Worm (Caenorhabditis elegans): ENCODE results near the gene ddb-1.

DNA sequence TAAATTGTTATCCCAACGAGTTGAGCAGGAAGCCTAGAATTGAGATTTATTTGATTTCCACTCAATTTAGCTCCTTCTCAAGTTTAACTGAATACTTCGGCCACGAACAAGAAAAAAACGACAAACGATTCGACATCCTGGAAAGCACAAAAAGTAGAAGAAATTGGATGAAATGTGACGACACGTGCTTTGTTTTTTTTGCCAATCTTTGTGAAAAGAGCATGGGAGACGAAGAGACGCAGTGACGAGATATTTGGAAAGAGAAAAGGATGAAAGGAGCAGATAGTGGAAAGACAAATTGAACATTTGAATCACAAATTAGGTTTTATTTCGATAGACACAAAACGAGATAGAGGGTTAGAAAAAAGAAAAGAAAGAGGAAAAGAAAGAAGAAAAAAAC, 6.5 kb downstream of the ddb-1 start:
- TF ChIP-seq ztf-23 (GFP tag; IDR thresholded peaks at IDR 0.05) (no peak), klf-2 (GFP tag; conservative IDR thresholded peaks at IDR 0.05) (no peak), flt-1 (GFP tag; IDR thresholded peaks at IDR 0.05) (no peak), T22C8.4 (GFP tag; IDR thresholded peaks at IDR 0.05) (no peak), ref-1 (GFP tag; conservative IDR thresholded peaks at IDR 0.05) (no peak), med-1 (GFP tag; optimal IDR thresholded peaks at IDR 0.05; ENCODE audit: insufficient read depth) (no peak), cog-1 (tag; optimal IDR thresholded peaks at IDR 0.05) (no peak), tab-1 (GFP tag; IDR thresholded peaks at IDR 0.05) (no peak), ztf-29 (GFP tag; IDR thresholded peaks at IDR 0.05) (no peak)

Measured in whole organism, midembryonic.